Worm (Caenorhabditis elegans) whole organism, mixed stage, embryonic: Measurements from ENCODE around the gene nspc-15.

Experiments
- M03D4.4 ChIP-seq: sonication (generic microtip); optimal IDR thresholded peaks from 2 replicates; lab custom pipeline; 2017; ENCODE audit warnings: mild to moderate bottlenecking, missing genetic modification characterization, missing compliant biosample characterization
- bed-3 ChIP-seq: fragments of 200-800 bp; sonication (Bioruptor generic); optimal IDR thresholded peaks from 3 replicates; lab custom pipeline; 2018; ENCODE audit warnings: mild to moderate bottlenecking, missing genetic modification characterization, moderate library complexity, missing compliant biosample characterization
- blmp-1 ChIP-seq: fragments of 150-350 bp; optimal IDR thresholded peaks from 2 replicates; lab custom pipeline; 2014; ENCODE audit warnings: missing biosample characterization, missing genetic modification characterization
- ceh-39 ChIP-seq: fragments of 150-350 bp; optimal IDR thresholded peaks from 2 replicates; lab custom pipeline; 2014; ENCODE audit warnings: missing biosample characterization, missing genetic modification characterization
- ceh-43 ChIP-seq: fragments of 200-800 bp; sonication (Bioruptor generic); optimal IDR thresholded peaks from 2 replicates; lab custom pipeline; 2018; ENCODE audit warnings: mild to moderate bottlenecking, missing genetic modification characterization, moderate library complexity, missing compliant biosample characterization
- ceh-83 ChIP-seq: fragments of 200-800 bp; sonication (Bioruptor generic); optimal IDR thresholded peaks from 2 replicates; lab custom pipeline; 2018; ENCODE audit warnings: mild to moderate bottlenecking, missing genetic modification characterization, missing compliant biosample characterization
- ces-1 ChIP-seq: fragments of 150-350 bp; optimal IDR thresholded peaks from 2 replicates; lab custom pipeline; 2014; ENCODE audit warnings: missing biosample characterization, missing genetic modification reagents, missing genetic modification characterization
- cnd-1 ChIP-seq: fragments of 200-800 bp; sonication (Bioruptor generic); optimal IDR thresholded peaks from 2 replicates; lab custom pipeline; 2018; ENCODE audit warnings: mild to moderate bottlenecking, missing genetic modification characterization, missing compliant biosample characterization
- drap-1 ChIP-seq: fragments of 200-800 bp; sonication (Bioruptor generic); optimal IDR thresholded peaks from 3 replicates; lab custom pipeline; 2018; ENCODE audit warnings: mild to moderate bottlenecking, missing genetic modification characterization, missing compliant biosample characterization
- elt-1 ChIP-seq: sonication (generic microtip); optimal IDR thresholded peaks from 2 replicates; lab custom pipeline; 2017; ENCODE audit warnings: missing genetic modification characterization, mild to moderate bottlenecking, missing compliant biosample characterization, antibody characterized with exemption, moderate library complexity, borderline replicate concordance; ENCODE audit not compliant: insufficient read depth
- elt-3 ChIP-seq: fragments of 150-350 bp; optimal IDR thresholded peaks from 2 replicates; lab custom pipeline; 2014; ENCODE audit warnings: missing biosample characterization, missing genetic modification characterization
- ham-2 ChIP-seq: fragments of 200-800 bp; sonication (Bioruptor generic); optimal IDR thresholded peaks from 2 replicates; lab custom pipeline; 2018; ENCODE audit warnings: mild to moderate bottlenecking, missing genetic modification characterization, missing compliant biosample characterization
- hlh-1 ChIP-seq: fragments of 150-350 bp; optimal IDR thresholded peaks from 2 replicates; lab custom pipeline; 2014; ENCODE audit warnings: missing biosample characterization, missing genetic modification reagents, missing genetic modification characterization
- lin-13 ChIP-seq: fragments of 150-350 bp; optimal IDR thresholded peaks from 2 replicates; lab custom pipeline; 2014; ENCODE audit warnings: missing biosample characterization, missing genetic modification characterization
- lin-32 ChIP-seq: fragments of 200-800 bp; sonication (Bioruptor generic); optimal IDR thresholded peaks from 2 replicates; lab custom pipeline; 2018; ENCODE audit warnings: mild to moderate bottlenecking, missing genetic modification characterization, missing compliant biosample characterization
- lsy-2 ChIP-seq: fragments of 150-350 bp; optimal IDR thresholded peaks from 2 replicates; lab custom pipeline; 2014; ENCODE audit warnings: missing biosample characterization, missing genetic modification characterization
- mab-5 ChIP-seq: fragments of 150-350 bp; optimal IDR thresholded peaks from 2 replicates; lab custom pipeline; 2014; ENCODE audit warnings: missing biosample characterization, missing genetic modification characterization
- mep-1 ChIP-seq: fragments of 150-350 bp; optimal IDR thresholded peaks from 2 replicates; lab custom pipeline; 2017; ENCODE audit warnings: missing biosample characterization, missing genetic modification reagents, missing genetic modification characterization, inconsistent platforms
- mls-2 ChIP-seq: sonication (generic microtip); optimal IDR thresholded peaks from 2 replicates; lab custom pipeline; 2016; ENCODE audit warnings: mild to moderate bottlenecking, missing genetic modification characterization, moderate library complexity, missing compliant biosample characterization
- nhr-12 ChIP-seq: fragments of 150-350 bp; optimal IDR thresholded peaks from 2 replicates; lab custom pipeline; 2014; ENCODE audit warnings: missing biosample characterization, missing genetic modification characterization
- nhr-2 ChIP-seq: fragments of 150-350 bp; optimal IDR thresholded peaks from 2 replicates; lab custom pipeline; 2014; ENCODE audit warnings: missing biosample characterization, missing genetic modification characterization
- nhr-237 ChIP-seq: fragments of 150-350 bp; optimal IDR thresholded peaks from 2 replicates; lab custom pipeline; 2014; ENCODE audit warnings: missing biosample characterization, missing genetic modification characterization
- nhr-76 ChIP-seq: sonication (generic microtip); optimal IDR thresholded peaks from 2 replicates; lab custom pipeline; 2017; ENCODE audit warnings: missing biosample characterization, missing genetic modification characterization
- pha-4 ChIP-seq: fragments of 150-350 bp; optimal IDR thresholded peaks from 2 replicates; lab custom pipeline; 2018; ENCODE audit warnings: missing biosample characterization, missing genetic modification reagents, missing genetic modification characterization
- sem-2 ChIP-seq: fragments of 200-800 bp; sonication (Bioruptor generic); optimal IDR thresholded peaks from 2 replicates; lab custom pipeline; 2018; ENCODE audit warnings: mild to moderate bottlenecking, missing genetic modification characterization, missing compliant biosample characterization
- snpc-4 ChIP-seq: fragments of 150-350 bp; optimal IDR thresholded peaks from 2 replicates; lab custom pipeline; 2014; ENCODE audit warnings: missing biosample characterization, missing genetic modification characterization
- sptf-1 ChIP-seq: sonication (generic microtip); optimal IDR thresholded peaks from 2 replicates; lab custom pipeline; 2017; ENCODE audit warnings: mild to moderate bottlenecking, missing genetic modification characterization, moderate library complexity, missing compliant biosample characterization
- tbx-8 ChIP-seq: fragments of 200-800 bp; sonication (Bioruptor generic); optimal IDR thresholded peaks from 2 replicates; lab custom pipeline; 2018; ENCODE audit warnings: mild to moderate bottlenecking, missing genetic modification characterization, moderate library complexity, missing compliant biosample characterization
- unc-120 ChIP-seq: sonication (generic microtip); optimal IDR thresholded peaks from 2 replicates; lab custom pipeline; 2017; ENCODE audit warnings: missing genetic modification characterization, missing compliant biosample characterization; ENCODE audit not compliant: poor library complexity, severe bottlenecking
- unc-39 ChIP-seq: fragments of 150-350 bp; optimal IDR thresholded peaks from 2 replicates; lab custom pipeline; 2014; ENCODE audit warnings: missing biosample characterization, missing genetic modification characterization
- unc-62 ChIP-seq: fragments of 150-350 bp; optimal IDR thresholded peaks from 2 replicates; lab custom pipeline; 2014; ENCODE audit warnings: missing biosample characterization, missing genetic modification reagents, missing genetic modification characterization
- zip-8 ChIP-seq: fragments of 150-350 bp; optimal IDR thresholded peaks from 2 replicates; lab custom pipeline; 2014; ENCODE audit warnings: missing biosample characterization, missing genetic modification characterization

Gene nspc-15

ce11 chrX:12321357-12321756 lies 39.2 kb upstream of the nspc-15 start, which contains the start of gene F17A2.13:
F17A2.13 (plus strand) TSS chrX:12321657.
- TF ChIP-seq mab-5 (tag; lab: Kevin White, UChicago) = no peak
- no peak for TF ChIP-seq lin-32 (GFP tag; lab: Kevin White, UChicago)
- TF ChIP-seq mls-2 (tag; lab: Kevin White, UChicago) = no peak
- no peak for TF ChIP-seq drap-1 (GFP tag; lab: Kevin White, UChicago)
- no peak for TF ChIP-seq ceh-83
- no peak for TF ChIP-seq tbx-8 (GFP tag; lab: Kevin White, UChicago)
- no peak for TF ChIP-seq ces-1 (GFP tag; lab: Kevin White, UChicago)
- TF ChIP-seq elt-1 (tag; lab: Kevin White, UChicago) = no peak
- no peak for TF ChIP-seq nhr-76
- TF ChIP-seq nhr-237 (tag; lab: Kevin White, UChicago) = no peak
- no peak for TF ChIP-seq sem-2 (GFP tag; lab: Kevin White, UChicago)
- TF ChIP-seq cnd-1 (tag; lab: Kevin White, UChicago) = no peak
- no peak for TF ChIP-seq blmp-1
- TF ChIP-seq bed-3 (GFP tag; lab: Kevin White, UChicago) = no peak

DNA sequence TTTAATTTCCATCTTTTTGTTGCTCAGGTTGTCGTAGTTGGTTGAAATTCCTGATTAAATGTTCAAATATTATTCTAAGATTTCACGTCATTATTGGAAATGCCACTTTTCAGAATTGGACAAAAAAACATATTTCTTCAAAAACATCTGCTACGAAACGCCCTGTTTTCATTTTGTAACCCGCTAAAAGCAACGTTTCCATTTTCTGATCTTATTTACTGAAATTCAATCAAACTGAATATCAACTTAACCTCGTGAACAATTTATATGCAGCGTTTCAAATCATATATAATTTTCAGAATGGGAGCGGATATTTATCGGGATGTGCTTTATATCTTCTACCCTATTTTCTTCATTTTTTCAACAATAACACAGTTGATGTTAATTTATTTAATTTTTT lies 37.1 kb upstream of the nspc-15 start, which contains the start of gene srd-40:
srd-40 (plus strand) TSS at position 301 of the 400 bp plus-strand sequence.
- TF ChIP-seq unc-39 (tag; lab: Kevin White, UChicago) (no peak), unc-120 (tag; lab: Kevin White, UChicago) (no peak), lin-13 (no peak), hlh-1 (tag; lab: Kevin White, UChicago) (no peak), lsy-2 (tag; lab: Kevin White, UChicago) (no peak), ceh-83 (no peak), snpc-4 (tag; lab: Kevin White, UChicago) (no peak), tbx-8 (GFP tag; lab: Kevin White, UChicago) (no peak), sem-2 (GFP tag; lab: Kevin White, UChicago) (no peak), blmp-1 (no peak), nhr-237 (tag; lab: Kevin White, UChicago) (no peak), nhr-12 (tag; lab: Kevin White, UChicago) (no peak), cnd-1 (tag; lab: Kevin White, UChicago) (no peak), M03D4.4 (no peak)

ce11 chrX:12326424-12326823 lies 34.1 kb upstream of the nspc-15 start, which contains the start of gene srd-41:
srd-41 (plus strand) TSS chrX:12326724.
- TF ChIP-seq mls-2 (tag; lab: Kevin White, UChicago) (no peak), nhr-76 (no peak), mab-5 (tag; lab: Kevin White, UChicago) (no peak), nhr-2 (tag; lab: Kevin White, UChicago) (no peak), nhr-237 (tag; lab: Kevin White, UChicago) (no peak), tbx-8 (GFP tag; lab: Kevin White, UChicago) (no peak), lin-13 (no peak), pha-4 (tag; lab: Kevin White, UChicago) (no peak)

DNA sequence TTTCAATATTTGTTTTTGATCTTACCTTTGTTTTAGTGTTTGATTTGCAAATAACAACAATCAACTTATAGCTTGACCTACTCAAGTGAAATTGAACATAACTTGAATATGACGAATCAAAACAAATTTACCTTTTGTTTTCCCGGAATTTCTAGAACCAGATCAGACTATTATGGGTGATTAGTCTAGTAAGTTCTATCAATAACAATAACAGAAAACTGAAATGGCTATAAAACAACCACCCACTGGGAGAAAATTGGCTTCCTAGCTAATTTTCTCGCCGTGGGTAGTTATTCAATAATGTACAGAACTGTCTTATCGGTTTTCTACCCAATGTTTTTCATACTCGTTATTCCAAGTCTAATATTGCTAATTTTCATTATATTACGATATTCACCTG lies 31.9 kb upstream of the nspc-15 start, which contains the start of gene srd-45:
srd-45 (plus strand) TSS at position 301 of the 400 bp plus-strand sequence.
- TF ChIP-seq unc-62 (GFP tag; lab: Kevin White, UChicago) = no peak
- no peak for TF ChIP-seq M03D4.4
- TF ChIP-seq unc-120 (tag; lab: Kevin White, UChicago) = no peak
- no peak for TF ChIP-seq snpc-4 (tag; lab: Kevin White, UChicago)
- TF ChIP-seq blmp-1 = no peak
- TF ChIP-seq unc-39 (tag; lab: Kevin White, UChicago) = no peak
- TF ChIP-seq cnd-1 (tag; lab: Kevin White, UChicago) = no peak
- no peak for TF ChIP-seq nhr-76
- TF ChIP-seq lsy-2 (tag; lab: Kevin White, UChicago) = no peak
- TF ChIP-seq ham-2 = no peak
- no peak for TF ChIP-seq sptf-1 (tag; lab: Kevin White, UChicago)
- TF ChIP-seq zip-8 (tag; lab: Kevin White, UChicago) = no peak
- no peak for TF ChIP-seq mep-1
- no peak for TF ChIP-seq mab-5 (tag; lab: Kevin White, UChicago)
- TF ChIP-seq, all 35 proteins: peak for 0

- TF ChIP-seq blmp-1 = no peak
- TF ChIP-seq ceh-83 = no peak
- no peak for TF ChIP-seq elt-3 (tag; lab: Kevin White, UChicago)
- no peak for TF ChIP-seq lin-32 (GFP tag; lab: Kevin White, UChicago)
- no peak for TF ChIP-seq sptf-1 (tag; lab: Kevin White, UChicago)
- TF ChIP-seq nhr-2 (tag; lab: Kevin White, UChicago) = no peak
- no peak for TF ChIP-seq ces-1 (GFP tag; lab: Kevin White, UChicago)
- TF ChIP-seq zip-8 (tag; lab: Kevin White, UChicago) = no peak
- no peak for TF ChIP-seq lsy-2 (tag; lab: Kevin White, UChicago)
- no peak for TF ChIP-seq ceh-43 (GFP tag; lab: Kevin White, UChicago)
- TF ChIP-seq ceh-39 (tag; lab: Kevin White, UChicago) = no peak
- no peak for TF ChIP-seq snpc-4 (tag; lab: Kevin White, UChicago)
- TF ChIP-seq bed-3 (GFP tag; lab: Kevin White, UChicago) = no peak
- no peak for TF ChIP-seq nhr-12 (tag; lab: Kevin White, UChicago)
- no peak for TF ChIP-seq M03D4.4
- TF ChIP-seq mls-2 (tag; lab: Kevin White, UChicago) = no peak
- TF ChIP-seq tbx-8 (GFP tag; lab: Kevin White, UChicago) = no peak
- TF ChIP-seq nhr-237 (tag; lab: Kevin White, UChicago) = no peak
These were observed 28.7 kb upstream of the nspc-15 start, which contains the start of gene srd-46 for ce11 chrX:12331795-12332194. srd-46 (plus strand) TSS chrX:12332095.
